Worm (Caenorhabditis elegans) whole organism, L4 larva: ENCODE data around the gene gid-2.

Experiments
- F44E2.7 ChIP-seq: fragments of 200-800 bp; sonication (Bioruptor generic); IDR thresholded peaks from 2 replicates; pipeline ENCODE4 v2.1.2; 2022; ENCODE audit warnings: missing genetic modification characterization, missing compliant biosample characterization
- lsy-2 ChIP-seq, 2 experiments: fragments of 150-350 bp in 1 of 2; sonication (generic microtip) in 1 of 2; optimal IDR thresholded peaks; 2 replicates each; lab custom pipeline; 2014 to 2017; ENCODE audit warnings: missing biosample characterization in 2 of 2, missing genetic modification characterization in 2 of 2
- mep-1 ChIP-seq: fragments of 150-350 bp; sonication (generic microtip); optimal IDR thresholded peaks from 3 replicates; lab custom pipeline; 2014; ENCODE audit warnings: missing biosample characterization, missing genetic modification characterization
- nhr-77 ChIP-seq: fragments of 150-350 bp; optimal IDR thresholded peaks from 2 replicates; lab custom pipeline; 2014; ENCODE audit warnings: missing biosample characterization, missing genetic modification characterization
- snpc-4 ChIP-seq: fragments of 150-350 bp; optimal IDR thresholded peaks from 2 replicates; lab custom pipeline; 2014; ENCODE audit warnings: missing biosample characterization, missing genetic modification characterization
- unc-62 ChIP-seq, 3 experiments: fragments of 150-350 bp in 1 of 3; sonication (generic microtip); optimal IDR thresholded peaks in 2 of 3; peaks in 1 of 3; 1 replicate in 1 of 3; 2 replicates in 2 of 3; lab custom pipeline; 2014 to 2017; ENCODE audit warnings: missing biosample characterization in 3 of 3, missing genetic modification characterization in 3 of 3, missing genetic modification reagents in 3 of 3, missing genotype in 1 of 3

DNA sequence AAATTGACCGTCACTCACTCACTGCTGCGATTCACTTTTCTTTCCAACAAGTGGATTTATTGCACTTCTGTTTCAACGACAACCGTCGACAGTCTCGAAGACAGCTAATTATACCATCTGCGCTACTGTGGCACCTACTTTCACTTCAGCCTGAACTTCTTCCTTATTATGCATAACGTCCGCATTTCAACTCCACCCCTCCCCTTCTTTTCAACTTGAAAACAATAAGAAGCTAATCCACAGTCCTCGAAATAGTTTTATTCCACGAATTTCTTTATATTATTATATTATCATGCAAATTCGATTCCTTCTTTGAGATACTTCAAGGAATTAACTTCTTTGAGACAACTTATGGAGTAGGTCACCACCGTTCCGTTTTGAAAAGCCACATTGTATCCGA is 32.5 kb upstream of the gid-2 start, which contains the start of gene R04B3.1:
- TF ChIP-seq lsy-2 (tag; optimal IDR thresholded peaks at IDR 0.05; lab: Kevin White, UChicago) = no peak
- no peak for TF ChIP-seq unc-62 (GFP tag; optimal IDR thresholded peaks at IDR 0.05 in 1 of 2; lab: Kevin White, UChicago)
- no peak for TF ChIP-seq unc-62 (tag; optimal IDR thresholded peaks at IDR 0.05; lab: Kevin White, UChicago)
- no peak for TF ChIP-seq nhr-77 (tag; lab: Kevin White, UChicago)
- no peak for TF ChIP-seq F44E2.7 (GFP tag; lab: Robert Waterston, UW)
- TF ChIP-seq mep-1 = no peak
- no peak for TF ChIP-seq snpc-4
